Worm (Caenorhabditis elegans) whole organism, young adult: ENCODE data around the gene gur-5.

Experiments
- F33H1.4 ChIP-seq: fragments of 200-800 bp; sonication (Bioruptor generic); IDR thresholded peaks from 2 replicates; pipeline ENCODE4 v1.3.6; 2022; ENCODE audit warnings: missing genetic modification reagents, missing genetic modification characterization, missing compliant biosample characterization
- F55B11.4 ChIP-seq: sonication (generic microtip); optimal IDR thresholded peaks from 2 replicates; lab custom pipeline; 2016; ENCODE audit warnings: missing compliant biosample characterization, missing genetic modification characterization, borderline replicate concordance; ENCODE audit not compliant: insufficient read depth
- F57A8.1 ChIP-seq: fragments of 200-800 bp; sonication (Bioruptor generic); optimal IDR thresholded peaks from 2 replicates; lab custom pipeline; 2018; ENCODE audit warnings: mild to moderate bottlenecking, missing genetic modification characterization, moderate library complexity, missing compliant biosample characterization
- T07F8.4 ChIP-seq: sonication (generic microtip); optimal IDR thresholded peaks from 2 replicates; lab custom pipeline; 2016; ENCODE audit warnings: mild to moderate bottlenecking, missing genetic modification characterization, moderate library complexity, missing compliant biosample characterization
- Y53F4B.3 ChIP-seq: fragments of 200-800 bp; sonication (Bioruptor generic); IDR thresholded peaks from 2 replicates; pipeline ENCODE4 v1.3.6; 2022; ENCODE audit warnings: missing genetic modification reagents, missing genetic modification characterization, missing compliant biosample characterization
- Y79H2A.3 ChIP-seq: fragments of 200-800 bp; sonication (Bioruptor generic); conservative IDR thresholded peaks from 2 replicates; pipeline ENCODE4 v1.3.6; 2022; ENCODE audit warnings: missing genetic modification reagents, missing genetic modification characterization, missing compliant biosample characterization
- ZK185.1 ChIP-seq: sonication (generic microtip); optimal IDR thresholded peaks from 2 replicates; lab custom pipeline; 2016; ENCODE audit warnings: mild to moderate bottlenecking, missing genetic modification characterization, missing compliant biosample characterization; ENCODE audit not compliant: poor library complexity, severe bottlenecking
- atf-7 ChIP-seq: sonication (generic microtip); optimal IDR thresholded peaks from 2 replicates; lab custom pipeline; 2017; ENCODE audit warnings: mild to moderate bottlenecking, missing genetic modification characterization, missing compliant biosample characterization
- attf-5 ChIP-seq: fragments of 200-800 bp; sonication (Bioruptor generic); optimal IDR thresholded peaks from 2 replicates; lab custom pipeline; 2018; ENCODE audit warnings: mild to moderate bottlenecking, missing genetic modification characterization, missing compliant biosample characterization
- ccch-3 ChIP-seq: fragments of 200-800 bp; sonication (Bioruptor generic); optimal IDR thresholded peaks from 2 replicates; lab custom pipeline; 2018; ENCODE audit warnings: mild to moderate bottlenecking, missing genetic modification characterization, missing compliant biosample characterization
- ceh-100 ChIP-seq: fragments of 200-800 bp; sonication (Bioruptor generic); IDR thresholded peaks from 2 replicates; pipeline ENCODE4 v1.3.6; 2022; ENCODE audit warnings: missing genetic modification reagents, missing genetic modification characterization, missing compliant biosample characterization
- chd-7 ChIP-seq: sonication (generic microtip); optimal IDR thresholded peaks from 2 replicates; lab custom pipeline; 2016; ENCODE audit warnings: mild to moderate bottlenecking, missing genetic modification characterization, moderate library complexity, missing compliant biosample characterization
- die-1 ChIP-seq: sonication (generic microtip); optimal IDR thresholded peaks from 2 replicates; lab custom pipeline; 2016; ENCODE audit warnings: missing genotype, mild to moderate bottlenecking, missing genetic modification characterization, missing compliant biosample characterization
- egl-18 ChIP-seq: fragments of 200-800 bp; sonication (Bioruptor generic); IDR thresholded peaks from 2 replicates; pipeline ENCODE4 v1.3.6; 2022; ENCODE audit warnings: missing genetic modification reagents, missing genetic modification characterization, missing compliant biosample characterization
- ets-4 ChIP-seq: fragments of 200-800 bp; sonication (Bioruptor generic); optimal IDR thresholded peaks from 2 replicates; lab custom pipeline; 2018; ENCODE audit warnings: mild to moderate bottlenecking, missing genetic modification characterization, missing compliant biosample characterization
- gei-17 ChIP-seq: fragments of 200-800 bp; sonication (Bioruptor generic); optimal IDR thresholded peaks from 2 replicates; lab custom pipeline; 2018; ENCODE audit warnings: mild to moderate bottlenecking, missing genetic modification characterization, missing compliant biosample characterization
- him-1 ChIP-seq: sonication (generic microtip); optimal IDR thresholded peaks from 2 replicates; lab custom pipeline; 2016; ENCODE audit warnings: missing genotype, missing genetic modification reagents, missing genetic modification characterization, missing compliant biosample characterization
- hlh-12 ChIP-seq: sonication (generic microtip); optimal IDR thresholded peaks from 2 replicates; lab custom pipeline; 2016; ENCODE audit warnings: missing genetic modification characterization, missing compliant biosample characterization
- hlh-26 ChIP-seq: fragments of 200-800 bp; sonication (Bioruptor generic); conservative IDR thresholded peaks from 2 replicates; pipeline ENCODE4 v1.3.6; 2022; ENCODE audit warnings: missing genetic modification reagents, missing genetic modification characterization, missing compliant biosample characterization
- hmg-1.2 ChIP-seq: fragments of 200-800 bp; sonication (Bioruptor generic); IDR thresholded peaks from 2 replicates; pipeline ENCODE4 v1.3.6; 2022; ENCODE audit warnings: missing genetic modification reagents, missing genetic modification characterization, missing compliant biosample characterization
- hmg-20 ChIP-seq: fragments of 200-800 bp; sonication (Bioruptor generic); IDR thresholded peaks from 2 replicates; pipeline ENCODE4 v1.3.6; 2022; ENCODE audit warnings: missing genetic modification reagents, missing genetic modification characterization, missing compliant biosample characterization
- lin-26 ChIP-seq: fragments of 200-800 bp; sonication (Bioruptor generic); IDR thresholded peaks from 2 replicates; pipeline ENCODE4 v1.3.6; 2022; ENCODE audit warnings: missing genetic modification reagents, missing genetic modification characterization, missing compliant biosample characterization
- lin-40 ChIP-seq: sonication (generic microtip); optimal IDR thresholded peaks from 2 replicates; lab custom pipeline; 2016; ENCODE audit warnings: missing genetic modification characterization, mild to moderate bottlenecking, missing compliant biosample characterization, missing genotype, missing genetic modification reagents
- lin-54 ChIP-seq: fragments of 200-800 bp; sonication (Bioruptor generic); optimal IDR thresholded peaks from 2 replicates; lab custom pipeline; 2018; ENCODE audit warnings: mild to moderate bottlenecking, missing genetic modification characterization, missing compliant biosample characterization
- mcd-1 ChIP-seq: fragments of 200-800 bp; sonication (Bioruptor generic); IDR thresholded peaks from 2 replicates; pipeline ENCODE4 v1.3.6; 2022; ENCODE audit warnings: missing genetic modification reagents, missing genetic modification characterization, missing compliant biosample characterization
- mes-4 ChIP-seq: sonication (generic microtip); optimal IDR thresholded peaks from 2 replicates; lab custom pipeline; 2016; ENCODE audit warnings: missing genotype, missing genetic modification characterization, missing compliant biosample characterization
- mxl-1 ChIP-seq: sonication (generic microtip); optimal IDR thresholded peaks from 2 replicates; lab custom pipeline; 2016; ENCODE audit warnings: missing genetic modification characterization, missing compliant biosample characterization
- nfyb-1 ChIP-seq: fragments of 200-800 bp; sonication (Bioruptor generic); IDR thresholded peaks from 2 replicates; pipeline ENCODE4 v1.3.6; 2022; ENCODE audit warnings: missing genetic modification reagents, missing genetic modification characterization, missing compliant biosample characterization
- nhr-179 ChIP-seq: sonication (generic microtip); optimal IDR thresholded peaks from 2 replicates; lab custom pipeline; 2016; ENCODE audit warnings: mild to moderate bottlenecking, missing genetic modification characterization, missing compliant biosample characterization
- nhr-90 ChIP-seq: sonication (generic microtip); optimal IDR thresholded peaks from 2 replicates; lab custom pipeline; 2016; ENCODE audit warnings: missing genotype, mild to moderate bottlenecking, missing genetic modification characterization, missing compliant biosample characterization
- pbrm-1 ChIP-seq: fragments of 200-800 bp; sonication (Bioruptor generic); IDR thresholded peaks from 2 replicates; pipeline ENCODE4 v1.3.6; 2022; ENCODE audit warnings: missing genetic modification reagents, missing genetic modification characterization, missing compliant biosample characterization
- pha-4 ChIP-seq: fragments of 150-350 bp; sonication (generic microtip); optimal IDR thresholded peaks from 2 replicates; lab custom pipeline; 2014; ENCODE audit warnings: missing biosample characterization, missing genetic modification reagents, missing genetic modification characterization
- rcor-1 ChIP-seq: fragments of 200-800 bp; sonication (Bioruptor generic); IDR thresholded peaks from 2 replicates; pipeline ENCODE4 v1.3.6; 2022; ENCODE audit warnings: missing genetic modification reagents, missing genetic modification characterization, missing compliant biosample characterization
- rpc-1 ChIP-seq, 2 experiments: fragments of 150-350 bp in 1 of 2; sonication (generic microtip) in 1 of 2; optimal IDR thresholded peaks; 2 replicates each; lab custom pipeline; 2014 to 2018; ENCODE audit warnings: missing biosample characterization in 1 of 2, missing genetic modification characterization in 1 of 2, missing genetic modification reagents in 1 of 2, missing genotype in 1 of 2
- snpc-1.3 ChIP-seq: sonication (generic microtip); optimal IDR thresholded peaks from 2 replicates; lab custom pipeline; 2017; ENCODE audit warnings: missing genetic modification characterization, mild to moderate bottlenecking, missing compliant biosample characterization, antibody characterized with exemption, moderate library complexity, missing genotype, missing genetic modification reagents; ENCODE audit not compliant: insufficient read depth
- tbp1 ChIP-seq: fragments of 200-800 bp; sonication (Bioruptor generic); optimal IDR thresholded peaks from 2 replicates; lab custom pipeline; 2018; ENCODE audit warnings: mild to moderate bottlenecking, missing genetic modification characterization, missing compliant biosample characterization
- zim-3 ChIP-seq: sonication (generic microtip); optimal IDR thresholded peaks from 2 replicates; lab custom pipeline; 2017; ENCODE audit warnings: mild to moderate bottlenecking, missing genetic modification characterization, moderate library complexity, missing compliant biosample characterization
- ztf-18 ChIP-seq: sonication (generic microtip); optimal IDR thresholded peaks from 2 replicates; lab custom pipeline; 2016; ENCODE audit warnings: missing genotype, mild to moderate bottlenecking, missing genetic modification characterization, missing compliant biosample characterization
- ztf-25 ChIP-seq: fragments of 200-800 bp; sonication (Bioruptor generic); IDR thresholded peaks from 2 replicates; pipeline ENCODE4 v1.3.6; 2022; ENCODE audit warnings: missing genetic modification reagents, missing genetic modification characterization, missing compliant biosample characterization
- ztf-6 ChIP-seq: fragments of 200-800 bp; sonication (Bioruptor generic); IDR thresholded peaks from 2 replicates; pipeline ENCODE4 v1.3.6; 2022; ENCODE audit warnings: missing genetic modification reagents, missing genetic modification characterization, missing compliant biosample characterization

gur-5 gene

ce11 chrII:5293287-5293850 is 8.2 kb downstream of the gur-5 start, which contains the start of gene ZK622.1 (continued):
- TF ChIP-seq F55B11.4 (tag; lab: Kevin White, UChicago), result no peak
- peak; percentile 48 for TF ChIP-seq ztf-18
- no peak for TF ChIP-seq Y79H2A.3 (GFP tag; lab: Robert Waterston, UW)
- TF ChIP-seq F33H1.4, result peak; percentile 23; the same call in 1 of the 2 replicates
- peak; percentile 26 for TF ChIP-seq mxl-1 (tag; lab: Kevin White, UChicago)
- no peak for TF ChIP-seq atf-7 (tag; lab: Kevin White, UChicago)
- TF ChIP-seq ccch-3 (GFP tag; lab: Kevin White, UChicago), result no peak
- peak; percentile 5 for TF ChIP-seq chd-7 (tag; lab: Kevin White, UChicago)
- peak; percentile 61 for TF ChIP-seq nhr-90 (tag; lab: Kevin White, UChicago)
- TF ChIP-seq hlh-12 (tag; lab: Kevin White, UChicago), result peak; percentile 25
- TF ChIP-seq egl-18 (GFP tag; lab: Robert Waterston, UW), result no peak
- TF ChIP-seq lin-54, result no peak
- no peak for TF ChIP-seq snpc-1.3 (tag; lab: Kevin White, UChicago)
- peak; percentile 67 for TF ChIP-seq ZK185.1
- TF ChIP-seq pbrm-1 (GFP tag; lab: Robert Waterston, UW), result peak; percentile 59; the same call in 1 of the 2 replicates
- peak; percentile 50 for TF ChIP-seq zim-3 (tag; lab: Kevin White, UChicago)
- peak; percentile 42; the same call in 1 of the 2 replicates for TF ChIP-seq mcd-1 (GFP tag; lab: Robert Waterston, UW)
- peak; percentile 43; the same call in 1 of the 2 replicates for TF ChIP-seq Y53F4B.3
- no peak for TF ChIP-seq nhr-179 (tag; lab: Kevin White, UChicago)
- TF ChIP-seq tbp1 (GFP tag; lab: Kevin White, UChicago), result peak; percentile 98
- TF ChIP-seq pha-4 (tag; lab: Kevin White, UChicago), result no peak
- peak; percentile 81; the same call in 1 of the 2 replicates for TF ChIP-seq lin-26
- 0 out of 2 replicates have a peak, but pooled peaks have one; percentile 53 for TF ChIP-seq nfyb-1 (GFP tag; lab: Robert Waterston, UW)
- TF ChIP-seq rcor-1 (GFP tag; lab: Robert Waterston, UW), result no peak
- TF ChIP-seq attf-5 (GFP tag; lab: Kevin White, UChicago), result peak; percentile 9
- TF ChIP-seq hmg-20 (GFP tag; lab: Robert Waterston, UW), result 0 out of 2 replicates have a peak, but pooled peaks have one; percentile 33
- no peak for TF ChIP-seq gei-17 (GFP tag; lab: Kevin White, UChicago)
- peak; percentile 77 for TF ChIP-seq die-1 (tag; lab: Kevin White, UChicago)
- TF ChIP-seq T07F8.4 (tag; lab: Kevin White, UChicago), result peak; percentile 44
- peak; percentile 83 for TF ChIP-seq rpc-1 (optimal IDR thresholded peaks at IDR 0.05; lab: Kevin White, UChicago)
- TF ChIP-seq rpc-1 (tag; optimal IDR thresholded peaks at IDR 0.05; lab: Kevin White, UChicago), result peak; percentile 88
- TF ChIP-seq F57A8.1 (GFP tag; lab: Kevin White, UChicago), result peak; percentile 16
- no peak for TF ChIP-seq hlh-26 (GFP tag; lab: Robert Waterston, UW)
- peak; percentile 79 for TF ChIP-seq hmg-1.2 (GFP tag; lab: Robert Waterston, UW)
- TF ChIP-seq ztf-6, result no peak
- TF ChIP-seq mes-4 (tag; lab: Kevin White, UChicago), result no peak
- TF ChIP-seq ets-4 (GFP tag; lab: Kevin White, UChicago), result no peak
- 0 out of 2 replicates have a peak, but pooled peaks have one; percentile 37 for TF ChIP-seq ceh-100 (GFP tag; lab: Robert Waterston, UW)
- peak; percentile 72 for TF ChIP-seq ztf-25
- TF ChIP-seq him-1 (tag; lab: Kevin White, UChicago), result peak; percentile 94
- peak; percentile 43 for TF ChIP-seq lin-40 (tag; lab: Kevin White, UChicago)
